Fruit fly (Drosophila melanogaster): Measurements from ENCODE around the gene Tom20.

Tom20 gene

dm6 chr3L:20005033-20005782, 4.8 kb downstream of the Tom20 start, which contains the start of gene kug (continued):
- TF ChIP-seq ara (GFP tag; IDR thresholded peaks at IDR 0.05) (no peak), schlank (tag; optimal IDR thresholded peaks at IDR 0.05) (no peak), Tbp (GFP tag; optimal IDR thresholded peaks at IDR 0.05) (no peak), en (GFP tag; optimal IDR thresholded peaks at IDR 0.05) (no peak), sc (optimal IDR thresholded peaks at IDR 0.05) (no peak), sc (GFP tag; optimal IDR thresholded peaks at IDR 0.05) (no peak), CG6813 (GFP tag; optimal IDR thresholded peaks at IDR 0.05) (peak; percentile 6), Asciz (GFP tag; optimal IDR thresholded peaks at IDR 0.05) (no peak), Mes4 (GFP tag; optimal IDR thresholded peaks at IDR 0.05) (no peak), CG2712 (tag; optimal IDR thresholded peaks at IDR 0.05) (no peak), eve (GFP tag; optimal IDR thresholded peaks at IDR 0.05) (peak in 1 of 2 experiments; percentile 69), CG1602 (GFP tag; optimal IDR thresholded peaks at IDR 0.05) (no peak), CG14965 (GFP tag; optimal IDR thresholded peaks at IDR 0.05; ENCODE audit: borderline replicate concordance) (no peak), CG12744 (GFP tag; optimal IDR thresholded peaks at IDR 0.05) (no peak), HmgD (GFP tag; optimal IDR thresholded peaks at IDR 0.05) (no peak), CG17829 (tag; optimal IDR thresholded peaks at IDR 0.05) (no peak), CG8089 (GFP tag; optimal IDR thresholded peaks at IDR 0.05) (no peak), bbx (GFP tag; IDR thresholded peaks at IDR 0.05; ENCODE audit: partially characterized antibody) (0 out of 2 replicates have a peak, but pooled peaks have one; percentile 31), pfk (GFP tag; optimal IDR thresholded peaks at IDR 0.05) (no peak), hbn (GFP tag; IDR thresholded peaks at IDR 0.05; ENCODE audit: partially characterized antibody) (no peak), Dref (GFP tag; IDR thresholded peaks at IDR 0.05) (no peak), HmgZ (tag; optimal IDR thresholded peaks at IDR 0.05) (no peak), sna (GFP tag; IDR thresholded peaks at IDR 0.05; ENCODE audit: partially characterized antibody) (no peak), CG7271 (tag; optimal IDR thresholded peaks at IDR 0.05) (no peak), Myb (GFP tag; optimal IDR thresholded peaks at IDR 0.05) (no peak), Sin3A (optimal IDR thresholded peaks at IDR 0.05) (no peak), repo (GFP tag; optimal IDR thresholded peaks at IDR 0.05) (no peak), shn (GFP tag; optimal IDR thresholded peaks at IDR 0.05) (no peak), Xbp1 (GFP tag; optimal IDR thresholded peaks at IDR 0.05) (no peak), zfh1 (GFP tag; IDR thresholded peaks at IDR 0.05) (0 out of 3 replicates have a peak, but pooled peaks have one; percentile 3), vnd (GFP tag; IDR thresholded peaks at IDR 0.05; ENCODE audit: partially characterized antibody) (0 out of 3 replicates have a peak, but pooled peaks have one; percentile 18), CG15601 (tag; optimal IDR thresholded peaks at IDR 0.05) (peak; percentile 96), NC2β (GFP tag; optimal IDR thresholded peaks at IDR 0.05) (no peak), Trl (optimal IDR thresholded peaks at IDR 0.05) (no peak), Trl (GFP tag; optimal IDR thresholded peaks at IDR 0.05) (no peak), CG1647 (GFP tag; optimal IDR thresholded peaks at IDR 0.05) (no peak), grau (tag; optimal IDR thresholded peaks at IDR 0.05) (no peak), sens (GFP tag) (no peak), scrt (GFP tag; optimal IDR thresholded peaks at IDR 0.05) (no peak), Pdp1 (GFP tag; optimal IDR thresholded peaks at IDR 0.05) (peak in 1 of 2 experiments; percentile 46), Six4 (GFP tag; optimal IDR thresholded peaks at IDR 0.05) (no peak), CG10209 (GFP tag; optimal IDR thresholded peaks at IDR 0.05) (no peak), CG15696 (tag; optimal IDR thresholded peaks at IDR 0.05) (no peak), CG7963 (GFP tag; IDR thresholded peaks at IDR 0.05; ENCODE audit: partially characterized antibody) (no peak), Taf1 (GFP tag; IDR thresholded peaks at IDR 0.05) (no peak), Ets97D (GFP tag; optimal IDR thresholded peaks at IDR 0.05) (no peak), fd96Cb (tag; optimal IDR thresholded peaks at IDR 0.05) (no peak), CG17359 (tag; optimal IDR thresholded peaks at IDR 0.05) (no peak), Med (GFP tag) (peak; percentile 59), wdn (GFP tag; IDR thresholded peaks at IDR 0.05) (no peak)
